Worm (Caenorhabditis elegans): ENCODE results near the gene R11F4.2.

DNA sequence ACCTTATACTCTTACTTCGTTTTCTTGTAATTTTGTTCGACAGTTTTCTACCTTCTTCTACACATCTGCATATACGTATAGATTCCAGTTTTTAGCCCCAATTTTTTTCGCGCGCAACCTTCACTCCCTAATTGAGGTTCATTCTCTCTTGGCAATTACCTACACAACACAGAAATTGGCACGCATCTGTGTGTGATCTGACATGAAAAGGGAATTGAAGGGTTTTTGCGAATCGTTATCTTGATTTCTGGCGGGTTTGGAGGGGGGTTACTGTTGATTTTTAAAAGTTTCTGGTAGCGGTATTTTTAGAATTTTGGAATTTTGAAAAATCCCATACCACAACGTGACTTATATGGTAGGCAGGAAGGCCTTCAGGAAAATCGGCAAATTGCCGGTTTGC is 19.9 kb downstream of the R11F4.2 start:
- TF ChIP-seq flt-1 (GFP tag; IDR thresholded peaks at IDR 0.05) (no peak), med-1 (GFP tag; optimal IDR thresholded peaks at IDR 0.05; ENCODE audit: insufficient read depth) (no peak), T22C8.4 (GFP tag; IDR thresholded peaks at IDR 0.05) (no peak), ztf-29 (GFP tag; IDR thresholded peaks at IDR 0.05) (no peak), ztf-23 (GFP tag; IDR thresholded peaks at IDR 0.05) (no peak), ref-1 (GFP tag; conservative IDR thresholded peaks at IDR 0.05) (no peak), klf-2 (GFP tag; conservative IDR thresholded peaks at IDR 0.05) (no peak)
